Fruit fly (Drosophila melanogaster) whole organism, wandering third instar larva: ENCODE measurements around the gene poe.

Source experiments
- Mio ChIP-seq: sonication (Bioruptor generic); optimal IDR thresholded peaks from 2 replicates; lab custom pipeline; 2016; ENCODE audit warnings: missing biosample characterization, missing genetic modification characterization
- Rel ChIP-seq, 2 experiments: fragments of 200-800 bp; sonication (Bioruptor generic) in 1 of 2; optimal IDR thresholded peaks; 2 replicates in 1 of 2; 3 replicates in 1 of 2; lab custom pipeline; 2016 to 2019; ENCODE audit warnings: mild to moderate bottlenecking in 2 of 2, missing biosample characterization in 2 of 2, missing genetic modification characterization in 2 of 2, moderate library complexity in 1 of 2
- h ChIP-seq: fragments of 200-800 bp; sonication (Bioruptor generic); optimal IDR thresholded peaks from 3 replicates; lab custom pipeline; 2016; ENCODE audit warnings: missing biosample characterization, mild to moderate bottlenecking, missing genetic modification characterization

DNA sequence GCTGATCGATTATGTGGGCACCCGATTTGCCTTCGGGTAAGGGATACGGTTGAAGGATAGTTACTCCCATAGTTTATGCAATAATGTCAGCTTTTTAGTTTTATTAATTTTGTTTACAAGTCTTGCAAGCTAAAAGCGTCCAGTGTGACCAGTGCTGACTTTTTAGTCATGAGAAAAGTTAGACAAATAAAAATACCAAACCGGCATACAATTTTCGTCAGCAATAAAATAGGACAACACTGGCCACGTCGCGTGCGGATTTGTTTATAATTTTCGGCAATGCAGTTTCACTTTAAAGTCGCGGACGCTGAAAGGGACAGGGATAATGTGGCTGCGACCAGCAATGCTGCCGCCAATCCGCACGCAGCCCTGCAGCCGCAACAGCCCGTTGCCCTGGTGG lies 1.3 kb upstream of the poe start, which contains the start of the genes MED20 and Trf:
- TF ChIP-seq Mio = no peak
- no peak for TF ChIP-seq Rel (GFP tag; optimal IDR thresholded peaks at IDR 0.05; lab: Kevin White, UChicago)
- TF ChIP-seq Rel (tag; optimal IDR thresholded peaks at IDR 0.05; lab: Kevin White, UChicago) = no peak
- TF ChIP-seq h = no peak
